Fruit fly (Drosophila melanogaster): Measurements from ENCODE around the gene CG9917.

CG9917 gene

DNA sequence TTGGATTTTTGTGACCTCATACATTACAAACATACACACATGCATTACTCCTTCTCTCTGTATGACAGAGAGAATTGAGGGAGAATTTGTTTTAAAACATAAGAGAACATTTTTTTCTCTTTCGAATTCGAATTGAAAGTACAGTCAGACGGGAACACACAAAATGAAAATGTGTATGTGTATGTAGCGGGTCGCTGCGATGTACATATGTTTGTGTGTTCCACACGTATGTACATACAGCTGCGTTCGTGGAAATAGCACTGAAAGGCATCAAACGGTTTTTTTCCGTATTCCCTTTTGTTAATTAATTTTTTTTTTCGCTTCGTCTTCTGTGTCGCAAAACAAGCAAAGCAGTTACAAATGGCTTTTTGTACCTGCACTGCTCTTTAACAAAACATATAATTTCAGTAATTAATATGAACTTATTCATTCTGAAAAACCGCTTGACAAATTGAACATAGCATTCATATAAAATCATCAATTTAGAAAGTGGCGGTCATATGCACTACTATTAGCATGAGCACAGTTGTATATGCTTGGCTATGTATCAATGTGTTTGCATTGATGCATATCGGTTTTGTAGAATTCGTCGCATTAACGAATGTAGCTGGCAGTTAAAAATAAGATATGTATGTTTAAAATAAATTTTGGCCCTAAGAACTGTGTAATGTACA lies 9.7 kb upstream of the CG9917 start (continued):
- TF ChIP-seq CG17568 (GFP tag; optimal IDR thresholded peaks at IDR 0.05) (peak; percentile 93), CG11398 (GFP tag; optimal IDR thresholded peaks at IDR 0.05) (peak; percentile 94), lola (GFP tag; optimal IDR thresholded peaks at IDR 0.05) (peak in 1 of 3 experiments; percentile 97), CG16863 (GFP tag; optimal IDR thresholded peaks at IDR 0.05) (peak; percentile 96), CG12236 (GFP tag; optimal IDR thresholded peaks at IDR 0.05) (peak; percentile 93), MTF-1 (GFP tag; optimal IDR thresholded peaks at IDR 0.05; ENCODE audit: borderline replicate concordance) (peak; percentile 77), otp (GFP tag; IDR thresholded peaks at IDR 0.05) (peak; percentile 89; the same call in 2 of the 3 replicates), sisA (GFP tag; IDR thresholded peaks at IDR 0.05) (peak; percentile 91), Meics (GFP tag; optimal IDR thresholded peaks at IDR 0.05) (peak; percentile 97)

DNA sequence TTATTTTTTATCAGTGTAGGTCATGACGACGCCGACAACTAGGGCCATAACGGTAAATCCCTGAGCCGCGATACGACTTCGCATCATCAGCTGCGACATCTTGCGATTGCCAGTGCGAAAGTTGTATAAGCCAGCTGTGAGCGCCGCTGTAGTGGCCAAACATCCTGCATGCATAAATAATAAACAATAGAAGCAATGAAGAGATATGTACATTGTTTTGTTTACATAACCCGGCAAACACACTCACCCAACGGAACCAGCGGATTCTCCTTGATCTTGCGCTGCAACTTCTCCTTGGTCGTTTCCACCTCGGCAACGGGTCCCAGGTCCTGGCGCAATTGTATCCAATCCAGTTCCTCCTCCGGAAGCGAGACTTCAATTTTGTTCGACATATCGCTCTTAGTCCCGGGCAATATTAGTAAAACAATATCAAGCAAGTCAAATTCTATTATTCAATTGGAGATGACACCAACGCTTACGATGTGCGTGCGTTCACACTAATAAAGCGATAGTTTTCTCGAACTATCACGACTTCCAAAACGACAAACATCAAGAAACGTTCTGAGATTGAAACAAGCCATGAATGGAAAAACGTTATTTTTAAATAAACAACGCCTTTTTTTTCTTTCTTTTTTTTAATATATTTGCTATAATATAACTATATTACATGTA lies 8.7 kb upstream of the CG9917 start:
- TF ChIP-seq otp (GFP tag; IDR thresholded peaks at IDR 0.05) (no peak), H2.0 (GFP tag; IDR thresholded peaks at IDR 0.05) (no peak), vnd (GFP tag; IDR thresholded peaks at IDR 0.05; ENCODE audit: partially characterized antibody) (peak; percentile 61; the same call in 2 of the 3 replicates), D (optimal IDR thresholded peaks at IDR 0.05) (peak; percentile 47), D (GFP tag; optimal IDR thresholded peaks at IDR 0.05) (no peak), CG10147 (GFP tag; optimal IDR thresholded peaks at IDR 0.05) (no peak), shn (GFP tag; optimal IDR thresholded peaks at IDR 0.05) (no peak), CG9797 (GFP tag; optimal IDR thresholded peaks at IDR 0.05) (peak; percentile 72), Dref (GFP tag; IDR thresholded peaks at IDR 0.05) (peak; percentile 48), chinmo (GFP tag; IDR thresholded peaks at IDR 0.05; ENCODE audit: partially characterized antibody) (no peak), amos (GFP tag; IDR thresholded peaks at IDR 0.05; ENCODE audit: partially characterized antibody) (peak; percentile 91), HLH4C (GFP tag; IDR thresholded peaks at IDR 0.05; ENCODE audit: partially characterized antibody) (peak; percentile 68), kni (GFP tag; optimal IDR thresholded peaks at IDR 0.05) (peak; percentile 14), yki (optimal IDR thresholded peaks at IDR 0.05) (no peak), usp (GFP tag; optimal IDR thresholded peaks at IDR 0.05) (no peak), CG3726 (GFP tag; IDR thresholded peaks at IDR 0.05) (no peak), NC2α (GFP tag; optimal IDR thresholded peaks at IDR 0.05) (no peak), Stat92E (GFP tag; optimal IDR thresholded peaks at IDR 0.05) (no peak), nmo (GFP tag; optimal IDR thresholded peaks at IDR 0.05) (peak; percentile 11), CG12219 (GFP tag; optimal IDR thresholded peaks at IDR 0.05) (no peak), seq (GFP tag; IDR thresholded peaks at IDR 0.05) (no peak), nau (GFP tag; optimal IDR thresholded peaks at IDR 0.05) (no peak), CG7556 (GFP tag; optimal IDR thresholded peaks at IDR 0.05) (no peak), fru (optimal IDR thresholded peaks at IDR 0.05) (no peak), Mes4 (GFP tag; optimal IDR thresholded peaks at IDR 0.05) (no peak), CG30020 (tag; optimal IDR thresholded peaks at IDR 0.05) (peak; percentile 92), Nf-YC (tag; optimal IDR thresholded peaks at IDR 0.05) (no peak), hb (GFP tag; IDR thresholded peaks at IDR 0.05; ENCODE audit: partially characterized antibody) (peak; percentile 67), MESR4 (GFP tag; optimal IDR thresholded peaks at IDR 0.05) (peak; percentile 63), ham (GFP tag; IDR thresholded peaks at IDR 0.05) (no peak), CG32532 (GFP tag; IDR thresholded peaks at IDR 0.05) (no peak), CG12659 (GFP tag; optimal IDR thresholded peaks at IDR 0.05) (peak; percentile 39), Hey (tag; optimal IDR thresholded peaks at IDR 0.05) (no peak), repo (GFP tag; optimal IDR thresholded peaks at IDR 0.05) (no peak), bbx (GFP tag; IDR thresholded peaks at IDR 0.05; ENCODE audit: partially characterized antibody) (peak; percentile 87), Hr78 (GFP tag; optimal IDR thresholded peaks at IDR 0.05) (no peak), CG12104 (GFP tag; optimal IDR thresholded peaks at IDR 0.05) (no peak), CG10209 (GFP tag; optimal IDR thresholded peaks at IDR 0.05) (no peak), h (optimal IDR thresholded peaks at IDR 0.05) (no peak)
